Worm (Caenorhabditis elegans): ENCODE measurements around the gene T05C12.4.

DNA sequence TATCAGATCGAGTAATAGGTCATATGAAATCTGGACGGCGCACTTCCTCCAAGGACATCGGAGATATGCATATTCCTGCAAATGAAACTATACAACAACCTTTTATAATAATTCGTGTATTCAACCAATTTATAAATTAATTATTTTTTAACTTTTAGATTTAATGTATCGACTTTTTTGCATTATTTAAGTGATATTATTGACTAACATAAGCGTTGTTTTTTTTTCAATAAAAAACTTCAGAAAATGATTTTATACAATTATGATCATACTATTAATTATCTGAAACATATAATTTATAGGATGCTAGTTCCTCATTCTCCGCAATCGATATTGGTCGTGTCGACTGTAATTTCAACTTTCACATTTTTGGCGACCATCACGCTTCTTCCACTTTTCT, 23.9 kb upstream of the T05C12.4 start, which contains the start of gene col-76:
- TF ChIP-seq egl-27 (tag; optimal IDR thresholded peaks at IDR 0.05): no peak
- TF ChIP-seq ceh-82 (tag; optimal IDR thresholded peaks at IDR 0.05): no peak
- no peak for TF ChIP-seq nhr-12 (tag; optimal IDR thresholded peaks at IDR 0.05)
- no peak for TF ChIP-seq unc-39 (tag; optimal IDR thresholded peaks at IDR 0.05)
- TF ChIP-seq nhr-77 (tag; optimal IDR thresholded peaks at IDR 0.05): no peak
- no peak for TF ChIP-seq unc-55 (GFP tag; optimal IDR thresholded peaks at IDR 0.05)
- TF ChIP-seq ama-1 (optimal IDR thresholded peaks at IDR 0.05): no peak
- no peak for TF ChIP-seq skn-1 (tag; optimal IDR thresholded peaks at IDR 0.05)
- TF ChIP-seq mbf-1 (tag; optimal IDR thresholded peaks at IDR 0.05): no peak
- TF ChIP-seq nhr-11 (tag; optimal IDR thresholded peaks at IDR 0.05): no peak
- TF ChIP-seq R02D3.7 (tag; optimal IDR thresholded peaks at IDR 0.05): no peak
- no peak for TF ChIP-seq ZK546.5 (tag; optimal IDR thresholded peaks at IDR 0.05)
